Fruit fly (Drosophila melanogaster): ENCODE measurements around the gene msl-2.

msl-2 gene

DNA sequence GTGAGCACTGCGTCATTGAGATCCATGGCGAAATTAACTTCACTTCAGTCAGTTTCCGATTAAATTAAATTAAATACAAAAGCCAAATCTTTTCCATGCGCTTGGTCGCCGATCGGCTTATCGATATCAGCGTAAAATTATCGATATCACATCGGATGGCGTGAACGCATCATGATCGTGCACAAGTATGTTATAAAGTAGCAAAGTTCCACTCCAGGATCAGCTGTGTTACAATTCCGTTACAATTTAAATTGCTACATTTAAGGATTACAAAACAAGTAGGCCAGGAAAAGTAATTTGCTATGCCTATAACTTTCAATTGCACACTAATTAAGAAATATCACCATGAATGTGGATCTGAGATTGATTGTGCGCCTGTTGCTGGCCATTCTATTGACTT is 4.0 kb upstream of the msl-2 start, which contains the start of the genes Pif1 and CG31776 (continued):
- peak; percentile 83 for TF ChIP-seq trem (tag; optimal IDR thresholded peaks at IDR 0.05)
- TF ChIP-seq CG34376 (GFP tag; optimal IDR thresholded peaks at IDR 0.05): no peak
- TF ChIP-seq CG5953 (GFP tag; IDR thresholded peaks at IDR 0.05): no peak
- peak; percentile 79 for TF ChIP-seq Sry-δ (GFP tag; optimal IDR thresholded peaks at IDR 0.05)
- peak; percentile 92; the same call in 1 of the 2 replicates for TF ChIP-seq amos (GFP tag; IDR thresholded peaks at IDR 0.05; ENCODE audit: partially characterized antibody)
- no peak for TF ChIP-seq CG30403 (GFP tag; optimal IDR thresholded peaks at IDR 0.05)
- no peak for TF ChIP-seq luna (GFP tag; optimal IDR thresholded peaks at IDR 0.05)
- no peak for TF ChIP-seq CG7372 (GFP tag; IDR thresholded peaks at IDR 0.05)
- TF ChIP-seq CG8290 (GFP tag; optimal IDR thresholded peaks at IDR 0.05): peak; percentile 91
- TF ChIP-seq CG8290 (tag; optimal IDR thresholded peaks at IDR 0.05): peak; percentile 24 to 94
- TF ChIP-seq dmrt99B (tag; optimal IDR thresholded peaks at IDR 0.05): no peak
- peak; percentile 92 for TF ChIP-seq bbx (GFP tag; IDR thresholded peaks at IDR 0.05; ENCODE audit: partially characterized antibody)
- TF ChIP-seq Blimp-1 (GFP tag; optimal IDR thresholded peaks at IDR 0.05): no peak
- TF ChIP-seq CG34224 (GFP tag; IDR thresholded peaks at IDR 0.05; ENCODE audit: partially characterized antibody): peak; percentile 95
- TF ChIP-seq CG10209 (GFP tag; optimal IDR thresholded peaks at IDR 0.05): no peak
- peak; percentile 92 for TF ChIP-seq CG6791 (GFP tag; IDR thresholded peaks at IDR 0.05; ENCODE audit: partially characterized antibody)
- peak; percentile 43 for TF ChIP-seq Lhr (GFP tag; optimal IDR thresholded peaks at IDR 0.05)
- no peak for TF ChIP-seq CG13894 (tag; optimal IDR thresholded peaks at IDR 0.05)
- no peak for TF ChIP-seq CG4730 (GFP tag; IDR thresholded peaks at IDR 0.05)
- TF ChIP-seq Aef1 (GFP tag; IDR thresholded peaks at IDR 0.05): no peak
- TF ChIP-seq lmd (GFP tag; IDR thresholded peaks at IDR 0.05): no peak
- no peak for TF ChIP-seq nom (GFP tag; optimal IDR thresholded peaks at IDR 0.05)
- TF ChIP-seq cato (GFP tag; optimal IDR thresholded peaks at IDR 0.05; ENCODE audit: borderline replicate concordance): no peak
- TF ChIP-seq Nf-YB (GFP tag; optimal IDR thresholded peaks at IDR 0.05): no peak
- TF ChIP-seq E2f2 (GFP tag; IDR thresholded peaks at IDR 0.05): peak; percentile 37; the same call in 1 of the 2 replicates
- peak; percentile 19; the same call in 1 of the 3 replicates for TF ChIP-seq CG34422 (GFP tag; IDR thresholded peaks at IDR 0.05)
- no peak for TF ChIP-seq CG2889 (GFP tag; IDR thresholded peaks at IDR 0.05)
- TF ChIP-seq bsh (GFP tag; optimal IDR thresholded peaks at IDR 0.05): no peak
- peak; percentile 47 for TF ChIP-seq Dp (GFP tag; optimal IDR thresholded peaks at IDR 0.05)
- peak; percentile 68 for TF ChIP-seq sens (GFP tag)
- peak; percentile 38 for TF ChIP-seq phol (tag; optimal IDR thresholded peaks at IDR 0.05)
- no peak for TF ChIP-seq Usf (GFP tag; optimal IDR thresholded peaks at IDR 0.05)
- no peak for TF ChIP-seq tap (tag; optimal IDR thresholded peaks at IDR 0.05)
- TF ChIP-seq pita (GFP tag; optimal IDR thresholded peaks at IDR 0.05): peak; percentile 69
- no peak for TF ChIP-seq CrebB (tag; optimal IDR thresholded peaks at IDR 0.05)
- no peak for TF ChIP-seq sqz (GFP tag; optimal IDR thresholded peaks at IDR 0.05)
- peak; percentile 42 for TF ChIP-seq CG17829 (tag; optimal IDR thresholded peaks at IDR 0.05)
- no peak for TF ChIP-seq CG10431 (GFP tag; optimal IDR thresholded peaks at IDR 0.05)
- peak; percentile 75; the same call in 2 of the 3 replicates for TF ChIP-seq hb (GFP tag; IDR thresholded peaks at IDR 0.05; ENCODE audit: partially characterized antibody)
- peak; percentile 90 for TF ChIP-seq HLH4C (GFP tag; IDR thresholded peaks at IDR 0.05; ENCODE audit: partially characterized antibody)
- no peak for TF ChIP-seq Gsc (GFP tag; IDR thresholded peaks at IDR 0.05)
- no peak for TF ChIP-seq Atf3 (GFP tag; optimal IDR thresholded peaks at IDR 0.05)
- no peak for TF ChIP-seq CG10959 (GFP tag; IDR thresholded peaks at IDR 0.05)
- no peak for TF ChIP-seq exex (tag; optimal IDR thresholded peaks at IDR 0.05)
- TF ChIP-seq CG30431 (GFP tag; optimal IDR thresholded peaks at IDR 0.05): no peak
- peak; percentile 92 for TF ChIP-seq zen2 (GFP tag; IDR thresholded peaks at IDR 0.05; ENCODE audit: partially characterized antibody)
- TF ChIP-seq CG30020 (tag; optimal IDR thresholded peaks at IDR 0.05): peak; percentile 24
- peak; percentile 44 for TF ChIP-seq MESR4 (GFP tag; optimal IDR thresholded peaks at IDR 0.05)
- peak; percentile 66; the same call in 2 of the 3 replicates for TF ChIP-seq CG7963 (GFP tag; IDR thresholded peaks at IDR 0.05; ENCODE audit: partially characterized antibody)
- no peak for TF ChIP-seq da (GFP tag; optimal IDR thresholded peaks at IDR 0.05)
